Fruit fly (Drosophila melanogaster): ENCODE data around the gene Tengl2.

- TF ChIP-seq Dfd (GFP tag; optimal IDR thresholded peaks at IDR 0.05) = no peak
- no peak for TF ChIP-seq CG6854 (GFP tag; optimal IDR thresholded peaks at IDR 0.05)
- no peak for TF ChIP-seq croc (GFP tag; conservative IDR thresholded peaks at IDR 0.05)
- no peak for TF ChIP-seq fd64A (GFP tag; optimal IDR thresholded peaks at IDR 0.05)
- TF ChIP-seq fd102C (GFP tag; optimal IDR thresholded peaks at IDR 0.05) = no peak
- TF ChIP-seq ewg (GFP tag; optimal IDR thresholded peaks at IDR 0.05) = no peak
Measured at dm6 chr2L:2191404-2191803, 47.8 kb downstream of the Tengl2 start.
